Fruit fly (Drosophila melanogaster) whole organism, embryonic: Measurements from ENCODE around the gene Or92a.

Experiments used
- Bgb ChIP-seq: fragments of 200-800 bp; sonication (Bioruptor generic); IDR thresholded peaks from 2 replicates; pipeline ENCODE4 v1.3.6; 2022; ENCODE audit warnings: missing biosample characterization, missing genetic modification characterization; ENCODE audit not compliant: partially characterized antibody
- C15 ChIP-seq: fragments of 200-800 bp; sonication (Bioruptor generic); IDR thresholded peaks from 3 replicates; pipeline ENCODE4 v1.3.6; 2022; ENCODE audit warnings: missing biosample characterization, missing genetic modification characterization
- CG11504 ChIP-seq: fragments of 200-800 bp; sonication (Bioruptor generic); optimal IDR thresholded peaks from 3 replicates; lab custom pipeline; 2019; ENCODE audit warnings: missing biosample characterization, mild to moderate bottlenecking, missing genetic modification characterization, moderate library complexity
- CG12155 ChIP-seq: fragments of 200-800 bp; sonication (Bioruptor generic); optimal IDR thresholded peaks from 3 replicates; lab custom pipeline; 2016; ENCODE audit warnings: missing biosample characterization, missing genetic modification characterization
- CG12219 ChIP-seq: fragments of 200-800 bp; sonication (Bioruptor generic); optimal IDR thresholded peaks from 3 replicates; lab custom pipeline; 2018; ENCODE audit warnings: missing biosample characterization, mild to moderate bottlenecking, missing genetic modification characterization
- CG14050 ChIP-seq: fragments of 200-800 bp; sonication (Bioruptor generic); IDR thresholded peaks from 3 replicates; pipeline ENCODE4 v1.3.6; 2022; ENCODE audit warnings: missing biosample characterization, missing genetic modification characterization
- CG15514 ChIP-seq: fragments of 200-800 bp; sonication (Bioruptor generic); optimal IDR thresholded peaks from 3 replicates; lab custom pipeline; 2017; ENCODE audit warnings: missing biosample characterization, missing genetic modification characterization, mild to moderate bottlenecking, moderate library complexity, missing genetic modification reagents
- CG1792 ChIP-seq: fragments of 200-800 bp; sonication (Bioruptor generic); optimal IDR thresholded peaks from 2 replicates; lab custom pipeline; 2016; ENCODE audit warnings: missing biosample characterization, missing genetic modification characterization
- CG18262 ChIP-seq: fragments of 200-800 bp; optimal IDR thresholded peaks from 3 replicates; lab custom pipeline; 2019; ENCODE audit warnings: missing biosample characterization, mild to moderate bottlenecking, missing genetic modification characterization, moderate library complexity
- CG2116 ChIP-seq: fragments of 200-800 bp; sonication (Bioruptor generic); optimal IDR thresholded peaks from 3 replicates; lab custom pipeline; 2018; ENCODE audit warnings: missing biosample characterization, mild to moderate bottlenecking, missing genetic modification characterization
- CG2712 ChIP-seq: fragments of 200-800 bp; optimal IDR thresholded peaks from 3 replicates; lab custom pipeline; 2019; ENCODE audit warnings: missing biosample characterization, mild to moderate bottlenecking, missing genetic modification characterization, moderate library complexity
- CG42726 ChIP-seq: fragments of 200-800 bp; sonication (Bioruptor generic); IDR thresholded peaks from 2 replicates; pipeline ENCODE4 v1.3.6; 2022; ENCODE audit warnings: missing biosample characterization, missing genetic modification characterization; ENCODE audit not compliant: partially characterized antibody
- CG7786 ChIP-seq: fragments of 200-800 bp; sonication (Bioruptor generic); optimal IDR thresholded peaks from 2 replicates; lab custom pipeline; 2016; ENCODE audit warnings: missing biosample characterization, missing genetic modification characterization
- CG8944 ChIP-seq: fragments of 200-800 bp; sonication (Bioruptor generic); optimal IDR thresholded peaks from 3 replicates; lab custom pipeline; 2016; ENCODE audit warnings: missing biosample characterization, missing genetic modification characterization
- CG9876 ChIP-seq: fragments of 200-800 bp; sonication (Bioruptor generic); optimal IDR thresholded peaks from 2 replicates; lab custom pipeline; 2016; ENCODE audit warnings: missing biosample characterization, missing genetic modification characterization
- D19B ChIP-seq: fragments of 200-800 bp; sonication (Bioruptor generic); optimal IDR thresholded peaks from 2 replicates; lab custom pipeline; 2017; ENCODE audit warnings: missing biosample characterization, mild to moderate bottlenecking, missing genetic modification characterization
- E2f1 ChIP-seq: fragments of 200-800 bp; sonication (Bioruptor generic); IDR thresholded peaks from 2 replicates; pipeline ENCODE4 v1.3.6; 2022; ENCODE audit warnings: missing biosample characterization, missing genetic modification characterization
- E2f2 ChIP-seq: fragments of 200-800 bp; sonication (Bioruptor generic); IDR thresholded peaks from 2 replicates; pipeline ENCODE4 v1.3.6; 2022; ENCODE audit warnings: missing biosample characterization, missing genetic modification characterization
- Fer1 ChIP-seq: fragments of 200-800 bp; sonication (Bioruptor generic); optimal IDR thresholded peaks from 2 replicates; lab custom pipeline; 2017; ENCODE audit warnings: missing biosample characterization, mild to moderate bottlenecking, missing genetic modification characterization
- HLH3B ChIP-seq: fragments of 200-800 bp; sonication (Bioruptor generic); IDR thresholded peaks from 2 replicates; pipeline ENCODE4 v1.3.6; 2022; ENCODE audit warnings: missing biosample characterization, missing genetic modification characterization
- Hmx ChIP-seq: fragments of 200-800 bp; sonication (Bioruptor generic); optimal IDR thresholded peaks from 2 replicates; lab custom pipeline; 2016; ENCODE audit warnings: missing biosample characterization, missing genetic modification characterization
- Hr39 ChIP-seq: fragments of >200 bp; optimal IDR thresholded peaks from 2 replicates; lab custom pipeline; 2017
- Side ChIP-seq: fragments of 200-800 bp; sonication (Bioruptor generic); optimal IDR thresholded peaks from 2 replicates; lab custom pipeline; 2016; ENCODE audit warnings: missing biosample characterization, missing genetic modification characterization
- Sox100B ChIP-seq: fragments of 200-800 bp; sonication (Bioruptor generic); optimal IDR thresholded peaks from 3 replicates; lab custom pipeline; 2018; ENCODE audit warnings: missing biosample characterization, mild to moderate bottlenecking, missing genetic modification characterization
- Stat92E ChIP-seq, 3 experiments: fragments of >200 bp in 2 of 3; fragments of 200-800 bp in 1 of 3; sonication (Bioruptor generic) in 1 of 3; optimal IDR thresholded peaks; 2 replicates each; lab custom pipeline; 2017 to 2019; ENCODE audit warnings: missing biosample characterization in 3 of 3, missing genetic modification characterization in 3 of 3, mild to moderate bottlenecking in 1 of 3, moderate library complexity in 1 of 3
- Xbp1 ChIP-seq: fragments of 200-800 bp; sonication (Bioruptor generic); optimal IDR thresholded peaks from 3 replicates; lab custom pipeline; 2016; ENCODE audit warnings: missing biosample characterization, mild to moderate bottlenecking, missing genetic modification characterization
- amos ChIP-seq: fragments of 200-800 bp; sonication (Bioruptor generic); IDR thresholded peaks from 2 replicates; pipeline ENCODE4 v1.3.6; 2022; ENCODE audit warnings: missing biosample characterization, missing genetic modification characterization; ENCODE audit not compliant: partially characterized antibody
- dan ChIP-seq: fragments of 200-800 bp; sonication (Bioruptor generic); IDR thresholded peaks from 2 replicates; pipeline ENCODE4 v1.3.6; 2022; ENCODE audit warnings: missing biosample characterization, missing genetic modification characterization
- dysf ChIP-seq: fragments of 200-800 bp; sonication (Bioruptor generic); IDR thresholded peaks from 3 replicates; pipeline ENCODE4 v1.3.6; 2022; ENCODE audit warnings: missing biosample characterization, missing genetic modification characterization
- exex ChIP-seq: fragments of 200-800 bp; sonication (Bioruptor generic); optimal IDR thresholded peaks from 4 replicates; lab custom pipeline; 2018; ENCODE audit warnings: missing biosample characterization, mild to moderate bottlenecking, missing genetic modification characterization, moderate library complexity
- fd3F ChIP-seq: fragments of 200-800 bp; sonication (Bioruptor generic); optimal IDR thresholded peaks from 2 replicates; lab custom pipeline; 2018; ENCODE audit warnings: missing biosample characterization, mild to moderate bottlenecking, missing genetic modification characterization, moderate library complexity
- gem ChIP-seq: fragments of 200-800 bp; sonication (Bioruptor generic); optimal IDR thresholded peaks from 2 replicates; lab custom pipeline; 2019; ENCODE audit warnings: missing biosample characterization, mild to moderate bottlenecking, missing genetic modification characterization, moderate library complexity
- inv ChIP-seq: fragments of 200-800 bp; sonication (Bioruptor generic); IDR thresholded peaks from 2 replicates; pipeline ENCODE4 v1.3.6; 2022; ENCODE audit warnings: missing biosample characterization, missing genetic modification characterization; ENCODE audit not compliant: partially characterized antibody
- knrl ChIP-seq: fragments of 200-800 bp; sonication (Bioruptor generic); IDR thresholded peaks from 3 replicates; pipeline ENCODE4 v1.3.6; 2022; ENCODE audit warnings: missing biosample characterization, missing genetic modification characterization; ENCODE audit not compliant: partially characterized antibody
- luna ChIP-seq: fragments of 200-800 bp; sonication (Bioruptor generic); optimal IDR thresholded peaks from 2 replicates; lab custom pipeline; 2016; ENCODE audit warnings: missing biosample characterization, missing genetic modification characterization
- odd ChIP-seq: fragments of 200-800 bp; sonication (Bioruptor generic); optimal IDR thresholded peaks from 2 replicates; lab custom pipeline; 2017; ENCODE audit warnings: missing biosample characterization, mild to moderate bottlenecking, missing genetic modification characterization
- onecut ChIP-seq: fragments of 200-800 bp; sonication (Bioruptor generic); IDR thresholded peaks from 2 replicates; pipeline ENCODE4 v1.3.6; 2022; ENCODE audit warnings: missing biosample characterization, missing genetic modification characterization
- pzg ChIP-seq: fragments of 200-800 bp; sonication (Bioruptor generic); optimal IDR thresholded peaks from 3 replicates; lab custom pipeline; 2018; ENCODE audit warnings: missing biosample characterization, mild to moderate bottlenecking, missing genetic modification characterization, moderate library complexity
- sr ChIP-seq: fragments of 200-800 bp; sonication (Bioruptor generic); IDR thresholded peaks from 3 replicates; pipeline ENCODE4 v1.3.6; 2022; ENCODE audit warnings: missing biosample characterization, missing genetic modification characterization
- stc ChIP-seq: fragments of 200-800 bp; sonication (Bioruptor generic); IDR thresholded peaks from 2 replicates; pipeline ENCODE4 v1.3.6; 2022; ENCODE audit warnings: missing biosample characterization, missing genetic modification characterization
- tgo ChIP-seq: fragments of 200-800 bp; sonication (Bioruptor generic); IDR thresholded peaks from 3 replicates; pipeline ENCODE4 v1.3.6; 2022; ENCODE audit warnings: missing biosample characterization, missing genetic modification characterization
- unpg ChIP-seq: fragments of 200-800 bp; sonication (Bioruptor generic); optimal IDR thresholded peaks from 3 replicates; lab custom pipeline; 2018; ENCODE audit warnings: missing biosample characterization, mild to moderate bottlenecking, missing genetic modification characterization, moderate library complexity
- vvl ChIP-seq: fragments of 200-800 bp; sonication (Bioruptor generic); IDR thresholded peaks from 2 replicates; pipeline ENCODE4 v1.3.6; 2022; ENCODE audit warnings: missing biosample characterization, missing genetic modification characterization

The Or92a gene

DNA sequence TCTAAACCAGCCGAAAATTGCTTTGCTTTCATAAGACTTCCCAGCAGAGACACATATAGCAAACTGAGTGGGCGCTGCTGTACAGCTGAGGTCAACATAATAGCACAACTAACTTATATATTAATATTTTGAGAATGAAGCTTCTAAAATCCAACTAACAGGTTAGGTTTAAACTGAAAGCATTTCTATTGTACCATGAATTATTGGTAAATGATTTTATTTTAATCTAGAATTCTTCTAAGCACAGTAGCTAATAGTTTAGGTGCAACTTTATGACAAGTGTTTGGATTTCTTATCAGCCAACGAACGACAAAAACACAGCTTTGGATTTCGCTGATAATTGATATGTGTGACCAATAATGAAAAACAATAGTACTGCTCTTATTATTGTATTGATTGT is 50.4 kb downstream of the Or92a start (continued):
- TF ChIP-seq CG42726 (GFP tag; lab: Robert Waterston, UW) (no peak), tgo (peak; percentile 74), Fer1 (peak; percentile 74), CG7786 (GFP tag; lab: Kevin White, UChicago) (no peak), E2f2 (GFP tag; lab: Robert Waterston, UW) (no peak), dan (GFP tag; lab: Robert Waterston, UW) (no peak), Side (GFP tag; lab: Kevin White, UChicago) (peak; percentile 49), CG12155 (GFP tag; lab: Kevin White, UChicago) (no peak), E2f1 (GFP tag; lab: Robert Waterston, UW) (peak; percentile 71), CG14050 (GFP tag; lab: Robert Waterston, UW) (peak; percentile 58; the same call in 2 of the 3 replicates), vvl (GFP tag; lab: Robert Waterston, UW) (peak; percentile 87), CG18262 (tag; lab: Kevin White, UChicago) (peak; percentile 67), luna (GFP tag; lab: Kevin White, UChicago) (no peak), CG2712 (tag; lab: Kevin White, UChicago) (peak; percentile 78), inv (GFP tag; lab: Robert Waterston, UW) (no peak), fd3F (GFP tag; lab: Kevin White, UChicago) (no peak), C15 (GFP tag; lab: Robert Waterston, UW) (0 out of 3 replicates have a peak, but pooled peaks have one; percentile 24), CG9876 (GFP tag; lab: Kevin White, UChicago) (no peak), CG8944 (GFP tag; lab: Kevin White, UChicago) (no peak), CG15514 (peak; percentile 43), Sox100B (GFP tag; lab: Kevin White, UChicago) (peak; percentile 56), gem (peak; percentile 72), dysf (peak; percentile 73), knrl (GFP tag; lab: Robert Waterston, UW) (no peak), Hmx (GFP tag; lab: Kevin White, UChicago) (peak; percentile 35), stc (GFP tag; lab: Robert Waterston, UW) (peak; percentile 77), sr (GFP tag; lab: Robert Waterston, UW) (peak; percentile 80), exex (tag; lab: Kevin White, UChicago) (peak; percentile 85), Hr39 (lab: Kevin White, UChicago) (no peak), CG2116 (GFP tag; lab: Kevin White, UChicago) (no peak), HLH3B (GFP tag; lab: Robert Waterston, UW) (peak; percentile 50), onecut (GFP tag; lab: Robert Waterston, UW) (peak; percentile 44), pzg (GFP tag; lab: Kevin White, UChicago) (no peak), Stat92E (GFP tag; optimal IDR thresholded peaks at IDR 0.05; lab: Kevin White, UChicago) (peak in 1 of 3 experiments; percentile 22), CG1792 (peak; percentile 7), CG11504 (peak; percentile 83), D19B (GFP tag; lab: Kevin White, UChicago) (peak; percentile 73), Xbp1 (GFP tag; lab: Kevin White, UChicago) (no peak), unpg (peak; percentile 47), amos (GFP tag; lab: Robert Waterston, UW) (no peak), odd (GFP tag; lab: Kevin White, UChicago) (no peak), CG12219 (GFP tag; lab: Kevin White, UChicago) (no peak), Bgb (GFP tag; lab: Robert Waterston, UW) (no peak)
